Worm (Caenorhabditis elegans): ENCODE data around the gene T05A7.12.

Gene T05A7.12

DNA sequence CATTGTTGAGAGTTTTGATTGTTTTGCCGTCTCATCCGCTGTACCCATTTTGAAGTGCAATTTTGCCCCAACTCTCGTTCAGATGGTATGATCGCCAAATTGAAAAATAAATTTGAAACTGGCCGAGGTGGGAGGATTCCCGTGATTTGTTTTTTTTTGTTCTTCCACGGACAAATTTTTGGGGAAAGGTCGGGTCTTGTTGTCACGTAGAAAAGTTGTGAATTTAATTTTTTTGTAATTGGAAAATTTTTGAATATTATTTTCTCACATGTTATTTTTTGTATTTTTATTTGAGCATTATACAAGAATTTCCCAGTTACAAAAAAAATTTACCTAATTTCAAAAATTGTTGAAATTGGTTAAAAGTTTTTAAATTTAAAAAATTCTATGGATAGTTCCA, 8.6 kb upstream of the T05A7.12 start, which contains the start of gene T05A7.6:
Gene T05A7.6, minus strand, starts transcription at position 101 of the 400 bp plus-strand sequence.
- TF ChIP-seq ceh-39 (tag; optimal IDR thresholded peaks at IDR 0.05) (no peak), ces-1 (GFP tag; optimal IDR thresholded peaks at IDR 0.05) (no peak), lin-32 (GFP tag; optimal IDR thresholded peaks at IDR 0.05) (no peak), tbx-8 (GFP tag; optimal IDR thresholded peaks at IDR 0.05) (no peak), elt-3 (tag; optimal IDR thresholded peaks at IDR 0.05) (no peak), mep-1 (tag; optimal IDR thresholded peaks at IDR 0.05) (no peak), sptf-1 (tag; optimal IDR thresholded peaks at IDR 0.05) (no peak), mab-5 (tag; optimal IDR thresholded peaks at IDR 0.05) (no peak), lsy-2 (tag; optimal IDR thresholded peaks at IDR 0.05) (no peak)

DNA sequence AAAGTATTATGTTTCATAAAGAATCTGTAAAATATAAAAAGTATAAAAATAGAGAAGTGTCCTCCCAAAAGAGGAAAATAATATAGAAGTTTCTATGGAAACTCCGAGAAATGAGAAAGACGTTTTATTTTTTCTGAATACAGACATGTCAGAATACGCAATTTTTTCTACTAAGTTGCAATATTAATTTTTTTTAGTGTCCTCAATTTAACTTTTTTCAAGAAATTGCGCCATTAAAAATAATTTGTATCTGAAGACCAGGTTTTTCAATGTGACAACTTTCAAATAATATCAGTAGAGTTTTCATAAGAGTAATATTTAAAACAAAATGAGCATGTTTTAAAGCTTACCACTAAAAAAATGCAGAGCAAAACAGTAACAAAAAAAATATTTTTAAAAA, 4.5 kb upstream of the T05A7.12 start, which contains the start of gene fut-5:
Gene fut-5, minus strand, starts transcription at position 101 of the 400 bp plus-strand sequence.
- no peak for TF ChIP-seq lin-32 (GFP tag; optimal IDR thresholded peaks at IDR 0.05)
- no peak for TF ChIP-seq snpc-4 (tag; optimal IDR thresholded peaks at IDR 0.05)
- no peak for TF ChIP-seq mep-1 (tag; optimal IDR thresholded peaks at IDR 0.05)
- no peak for TF ChIP-seq ceh-83 (GFP tag; optimal IDR thresholded peaks at IDR 0.05)
- TF ChIP-seq ceh-39 (tag; optimal IDR thresholded peaks at IDR 0.05), result no peak
- TF ChIP-seq elt-3 (tag; optimal IDR thresholded peaks at IDR 0.05), result no peak

DNA sequence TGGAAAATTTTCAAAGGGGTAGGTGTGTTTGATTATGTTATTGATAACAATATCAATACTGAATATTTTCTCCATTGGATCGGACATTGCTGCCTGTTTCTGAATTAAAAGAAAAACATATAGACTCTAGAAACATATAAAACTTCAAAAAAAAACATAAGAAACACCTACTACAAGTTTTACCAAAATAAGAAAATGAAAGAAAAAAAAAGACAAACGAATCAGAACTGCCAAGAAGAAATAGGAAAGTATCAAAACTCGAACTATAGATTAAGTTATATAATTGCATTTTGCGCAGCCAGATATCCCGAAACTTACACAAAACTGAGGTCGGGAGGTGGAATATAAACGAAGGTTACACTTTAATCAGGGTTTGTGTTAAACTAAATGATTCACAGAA, 2.3 kb upstream of the T05A7.12 start, which contains the start of gene T05A7.11:
Gene T05A7.11, minus strand, starts transcription at position 101 of the 400 bp plus-strand sequence.
- no peak for TF ChIP-seq elt-1 (tag; optimal IDR thresholded peaks at IDR 0.05; ENCODE audit: borderline replicate concordance, insufficient read depth)
- TF ChIP-seq ztf-11 (tag; optimal IDR thresholded peaks at IDR 0.05), result no peak
- TF ChIP-seq blmp-1 (tag; optimal IDR thresholded peaks at IDR 0.05), result no peak

DNA sequence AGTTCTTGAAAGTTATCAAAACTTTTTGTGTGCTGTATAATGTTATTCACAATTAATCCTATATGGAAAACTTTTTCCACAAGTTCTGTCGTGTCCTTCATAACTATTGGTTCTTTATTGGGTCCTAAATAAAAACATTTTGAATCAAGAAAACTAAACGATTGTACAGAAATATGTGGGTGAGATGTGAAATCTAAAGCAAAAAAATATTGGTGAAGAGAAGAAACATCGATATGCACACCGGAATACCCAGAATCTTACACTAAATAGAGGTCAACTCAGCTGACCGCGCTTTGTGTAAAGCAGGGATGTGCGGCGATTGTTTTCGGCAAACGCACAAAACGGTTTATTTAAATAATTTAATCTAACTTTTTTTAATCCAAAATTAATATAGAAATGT, 1.8 kb downstream of the T05A7.12 start, which contains the start of gene T05A7.13:
Gene T05A7.13, minus strand, starts transcription at position 101 of the 400 bp plus-strand sequence.
- TF ChIP-seq mab-5 (tag; optimal IDR thresholded peaks at IDR 0.05) (no peak), M03D4.4 (tag; optimal IDR thresholded peaks at IDR 0.05) (no peak), tbx-8 (GFP tag; optimal IDR thresholded peaks at IDR 0.05) (no peak), nhr-12 (tag; optimal IDR thresholded peaks at IDR 0.05) (no peak), snpc-4 (tag; optimal IDR thresholded peaks at IDR 0.05) (no peak), lsy-2 (tag; optimal IDR thresholded peaks at IDR 0.05) (no peak), hlh-1 (tag; optimal IDR thresholded peaks at IDR 0.05) (peak; percentile 46), sptf-1 (tag; optimal IDR thresholded peaks at IDR 0.05) (no peak), nhr-28 (tag; optimal IDR thresholded peaks at IDR 0.05) (no peak)

DNA sequence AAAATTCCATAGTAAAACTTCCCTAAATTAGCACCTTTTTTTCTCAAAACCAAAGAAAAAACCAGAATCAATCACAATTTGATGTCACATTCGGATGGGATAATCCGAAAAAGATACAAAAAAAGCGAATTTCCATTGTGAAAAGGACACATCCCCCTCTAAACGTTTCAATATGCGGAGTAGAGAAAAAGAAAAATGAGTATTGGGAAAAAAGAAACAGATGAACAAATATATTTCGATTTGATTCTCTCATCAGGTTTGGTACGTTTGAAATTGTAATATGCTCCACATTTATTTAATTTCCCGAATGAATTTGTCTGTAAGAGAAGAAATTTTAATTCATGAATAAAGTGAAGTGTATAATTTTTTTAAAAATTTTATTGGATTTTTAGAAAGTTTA, 4.8 kb downstream of the T05A7.12 start:
- TF ChIP-seq ztf-11 (tag; optimal IDR thresholded peaks at IDR 0.05) (no peak), mep-1 (tag; optimal IDR thresholded peaks at IDR 0.05) (no peak), ces-1 (GFP tag; optimal IDR thresholded peaks at IDR 0.05) (no peak), lin-32 (GFP tag; optimal IDR thresholded peaks at IDR 0.05) (no peak), unc-120 (tag; optimal IDR thresholded peaks at IDR 0.05; ENCODE audit: poor library complexity, severe bottlenecking) (no peak), pha-4 (tag; optimal IDR thresholded peaks at IDR 0.05) (no peak), nhr-76 (tag; optimal IDR thresholded peaks at IDR 0.05) (no peak), elt-1 (tag; optimal IDR thresholded peaks at IDR 0.05; ENCODE audit: borderline replicate concordance, insufficient read depth) (no peak), sem-2 (GFP tag; optimal IDR thresholded peaks at IDR 0.05) (no peak), ham-2 (GFP tag; optimal IDR thresholded peaks at IDR 0.05) (no peak), tbx-8 (GFP tag; optimal IDR thresholded peaks at IDR 0.05) (no peak), lin-13 (tag; optimal IDR thresholded peaks at IDR 0.05) (no peak), nhr-2 (tag; optimal IDR thresholded peaks at IDR 0.05) (no peak), M03D4.4 (tag; optimal IDR thresholded peaks at IDR 0.05) (no peak)

DNA sequence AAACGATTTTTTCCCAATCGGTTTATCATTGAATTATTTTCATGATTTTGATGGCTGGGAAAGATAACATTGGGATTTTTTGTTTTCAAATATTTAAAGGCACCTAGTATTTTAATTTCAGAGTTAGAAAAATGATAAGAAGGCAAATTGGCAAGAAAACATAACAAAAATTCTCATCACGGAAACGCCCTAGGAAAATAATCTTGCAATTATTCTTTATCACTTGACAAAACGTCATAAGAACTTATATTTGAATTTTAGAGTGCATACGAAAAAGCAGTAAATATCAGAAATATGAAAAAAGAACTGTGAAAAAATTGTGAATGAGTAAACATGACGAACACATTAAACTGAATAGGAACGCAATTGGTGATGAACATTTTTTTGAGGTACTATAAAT, 5.7 kb downstream of the T05A7.12 start:
- TF ChIP-seq flh-1 (GFP tag; optimal IDR thresholded peaks at IDR 0.05), result no peak
- no peak for TF ChIP-seq tbx-8 (GFP tag; optimal IDR thresholded peaks at IDR 0.05)
- TF ChIP-seq sptf-1 (tag; optimal IDR thresholded peaks at IDR 0.05), result no peak
- no peak for TF ChIP-seq mab-5 (tag; optimal IDR thresholded peaks at IDR 0.05)
- TF ChIP-seq nhr-12 (tag; optimal IDR thresholded peaks at IDR 0.05), result no peak
- no peak for TF ChIP-seq elt-3 (tag; optimal IDR thresholded peaks at IDR 0.05)

DNA sequence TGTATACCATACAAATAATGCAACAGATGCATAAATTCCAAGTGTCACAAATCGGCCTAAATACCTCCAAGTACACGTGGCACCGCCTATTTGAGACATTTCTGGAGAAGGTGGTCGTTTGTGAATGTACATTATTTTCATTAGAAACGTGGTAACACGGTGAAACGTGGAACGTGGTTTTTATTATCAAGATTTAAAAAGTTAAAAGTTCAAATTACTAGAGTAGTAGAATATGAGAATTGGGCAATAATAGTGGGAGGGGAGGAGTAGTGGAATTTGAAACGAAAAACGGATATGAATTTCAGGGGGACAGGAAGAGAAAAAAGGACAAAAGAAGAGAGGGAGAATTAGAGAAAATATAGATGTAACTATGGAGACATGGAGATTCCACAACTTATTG, 7.3 kb downstream of the T05A7.12 start, which contains the start of gene fut-6:
Gene fut-6, minus strand, starts transcription at position 101 of the 400 bp plus-strand sequence.
- TF ChIP-seq elt-3 (tag; optimal IDR thresholded peaks at IDR 0.05) (no peak), hlh-1 (tag; optimal IDR thresholded peaks at IDR 0.05) (no peak), nhr-2 (tag; optimal IDR thresholded peaks at IDR 0.05) (no peak)
